Fruit fly (Drosophila melanogaster) whole organism, prepupa: Measurements from ENCODE around the gene CG2975.

Source experiments
- CG11294 ChIP-seq: fragments of 200-800 bp; sonication (Bioruptor generic); IDR thresholded peaks from 2 replicates; pipeline ENCODE4 v1.3.6; 2022; ENCODE audit warnings: missing biosample characterization, missing genetic modification characterization
- CG11902 ChIP-seq: fragments of 200-800 bp; sonication (Bioruptor generic); optimal IDR thresholded peaks from 3 replicates; lab custom pipeline; 2016; ENCODE audit warnings: missing biosample characterization, missing genetic modification characterization
- CG15336 ChIP-seq: fragments of 200-800 bp; sonication (Bioruptor generic); IDR thresholded peaks from 2 replicates; pipeline ENCODE4 v1.3.6; 2022; ENCODE audit warnings: missing biosample characterization, missing genetic modification characterization
- CG1621 ChIP-seq: fragments of 200-800 bp; sonication (Bioruptor generic); optimal IDR thresholded peaks from 3 replicates; lab custom pipeline; 2018; ENCODE audit warnings: missing biosample characterization, mild to moderate bottlenecking, missing genetic modification characterization
- CG16779 ChIP-seq: fragments of 200-800 bp; sonication (Bioruptor generic); optimal IDR thresholded peaks from 3 replicates; lab custom pipeline; 2017; ENCODE audit warnings: missing biosample characterization, mild to moderate bottlenecking, missing genetic modification characterization
- CG3032 ChIP-seq: fragments of 200-800 bp; optimal IDR thresholded peaks from 2 replicates; lab custom pipeline; 2019; ENCODE audit warnings: missing biosample characterization, mild to moderate bottlenecking, missing genetic modification characterization, moderate library complexity
- CG31627 ChIP-seq: fragments of 200-800 bp; sonication (Bioruptor generic); optimal IDR thresholded peaks from 3 replicates; lab custom pipeline; 2016; ENCODE audit warnings: missing biosample characterization, missing genetic modification characterization
- CG3919 ChIP-seq: fragments of 200-800 bp; sonication (Bioruptor generic); optimal IDR thresholded peaks from 3 replicates; lab custom pipeline; 2016; ENCODE audit warnings: missing biosample characterization, missing genetic modification characterization
- CG6163 ChIP-seq: fragments of 200-800 bp; sonication (Bioruptor generic); IDR thresholded peaks from 3 replicates; pipeline ENCODE4 v1.3.6; 2022; ENCODE audit warnings: missing biosample characterization, missing genetic modification characterization
- CG6276 ChIP-seq: fragments of 200-800 bp; sonication (Bioruptor generic); optimal IDR thresholded peaks from 2 replicates; lab custom pipeline; 2017; ENCODE audit warnings: missing biosample characterization, mild to moderate bottlenecking, missing genetic modification characterization
- CG6792 ChIP-seq: fragments of 200-800 bp; sonication (Bioruptor generic); optimal IDR thresholded peaks from 3 replicates; lab custom pipeline; 2016; ENCODE audit warnings: missing biosample characterization, missing genetic modification characterization
- CG6808 ChIP-seq: fragments of 200-800 bp; sonication (Bioruptor generic); optimal IDR thresholded peaks from 3 replicates; lab custom pipeline; 2017; ENCODE audit warnings: missing biosample characterization, missing genetic modification characterization, mild to moderate bottlenecking, moderate library complexity, missing genetic modification reagents
- CG6854 ChIP-seq: fragments of 200-800 bp; sonication (Bioruptor generic); optimal IDR thresholded peaks from 2 replicates; lab custom pipeline; 2017; ENCODE audit warnings: missing biosample characterization, mild to moderate bottlenecking, missing genetic modification characterization
- CG9139 ChIP-seq: fragments of 200-800 bp; sonication (Bioruptor generic); optimal IDR thresholded peaks from 3 replicates; lab custom pipeline; 2017; ENCODE audit warnings: missing biosample characterization, mild to moderate bottlenecking, missing genetic modification characterization
- Eip75B ChIP-seq: fragments of 200-800 bp; sonication (Bioruptor generic); optimal IDR thresholded peaks from 3 replicates; lab custom pipeline; 2016; ENCODE audit warnings: missing biosample characterization, missing genetic modification characterization
- Eip78C ChIP-seq: fragments of 200-800 bp; sonication (Bioruptor generic); peaks from one replicate; lab custom pipeline; 2016; ENCODE audit warnings: missing biosample characterization, missing genetic modification characterization
- Eip93F ChIP-seq: fragments of 200-800 bp; sonication (Bioruptor generic); optimal IDR thresholded peaks from 2 replicates; lab custom pipeline; 2016; ENCODE audit warnings: missing biosample characterization, mild to moderate bottlenecking, missing genetic modification characterization
- Ets96B ChIP-seq: fragments of 200-800 bp; optimal IDR thresholded peaks from 2 replicates; lab custom pipeline; 2019; ENCODE audit warnings: missing biosample characterization, mild to moderate bottlenecking, missing genetic modification characterization, moderate library complexity
- Hr38 ChIP-seq: sonication (Bioruptor generic); optimal IDR thresholded peaks from 2 replicates; lab custom pipeline; 2016; ENCODE audit warnings: missing biosample characterization, missing genetic modification characterization
- Hr39 ChIP-seq: fragments of 200-800 bp; sonication (Bioruptor generic); optimal IDR thresholded peaks from 2 replicates; lab custom pipeline; 2016; ENCODE audit warnings: missing biosample characterization, missing genetic modification characterization
- Hr4 ChIP-seq: fragments of 200-800 bp; sonication (Bioruptor generic); optimal IDR thresholded peaks from 3 replicates; lab custom pipeline; 2016; ENCODE audit warnings: missing biosample characterization, missing genetic modification characterization
- Lpt ChIP-seq: fragments of 200-800 bp; sonication (Bioruptor generic); optimal IDR thresholded peaks from 3 replicates; lab custom pipeline; 2016; ENCODE audit warnings: missing biosample characterization, missing genetic modification characterization
- Met ChIP-seq: fragments of 200-800 bp; sonication (Bioruptor generic); optimal IDR thresholded peaks from 3 replicates; lab custom pipeline; 2016; ENCODE audit warnings: missing biosample characterization, missing genetic modification characterization
- OdsH ChIP-seq: fragments of 200-800 bp; sonication (Bioruptor generic); optimal IDR thresholded peaks from 3 replicates; lab custom pipeline; 2016; ENCODE audit warnings: missing biosample characterization, missing genetic modification characterization
- Sox14 ChIP-seq: fragments of 200-800 bp; sonication (Bioruptor generic); optimal IDR thresholded peaks from 3 replicates; lab custom pipeline; 2016; ENCODE audit warnings: missing biosample characterization, missing genetic modification characterization
- Sox15 ChIP-seq: fragments of 200-800 bp; sonication (Bioruptor generic); optimal IDR thresholded peaks from 3 replicates; lab custom pipeline; 2016; ENCODE audit warnings: missing biosample characterization, missing genetic modification characterization
- dsx ChIP-seq: fragments of 200-800 bp; optimal IDR thresholded peaks from 3 replicates; lab custom pipeline; 2019; ENCODE audit warnings: missing biosample characterization, mild to moderate bottlenecking, missing genetic modification characterization, moderate library complexity; ENCODE audit not compliant: poor library complexity, severe bottlenecking
- eg ChIP-seq: fragments of 200-800 bp; sonication (Bioruptor generic); IDR thresholded peaks from 3 replicates; pipeline ENCODE4 v1.3.6; 2022; ENCODE audit warnings: missing biosample characterization, missing genetic modification characterization
- esn ChIP-seq: fragments of 200-800 bp; sonication (Bioruptor generic); optimal IDR thresholded peaks from 2 replicates; lab custom pipeline; 2016; ENCODE audit warnings: missing biosample characterization, mild to moderate bottlenecking, missing genetic modification characterization, moderate library complexity
- fd59A ChIP-seq: fragments of 200-800 bp; sonication (Bioruptor generic); optimal IDR thresholded peaks from 2 replicates; lab custom pipeline; 2017; ENCODE audit warnings: missing biosample characterization, mild to moderate bottlenecking, missing genetic modification characterization, missing genetic modification reagents
- fd85E ChIP-seq: fragments of 200-800 bp; sonication (Bioruptor generic); optimal IDR thresholded peaks from 3 replicates; lab custom pipeline; 2016; ENCODE audit warnings: missing biosample characterization, missing genetic modification characterization
- lz ChIP-seq: fragments of 200-800 bp; sonication (Bioruptor generic); optimal IDR thresholded peaks from 3 replicates; lab custom pipeline; 2016; ENCODE audit warnings: missing biosample characterization, missing genetic modification characterization
- net ChIP-seq: fragments of 200-800 bp; sonication (Bioruptor generic); optimal IDR thresholded peaks from 3 replicates; lab custom pipeline; 2016; ENCODE audit warnings: missing biosample characterization, missing genetic modification characterization
- pdm3 ChIP-seq: fragments of 200-800 bp; sonication (Bioruptor generic); optimal IDR thresholded peaks from 3 replicates; lab custom pipeline; 2016; ENCODE audit warnings: missing biosample characterization, missing genetic modification characterization
- salr ChIP-seq, 2 experiments: fragments of 200-800 bp; sonication (Bioruptor generic); optimal IDR thresholded peaks; 3 replicates each; lab custom pipeline; 2016 to 2018; ENCODE audit warnings: missing biosample characterization in 2 of 2, missing genetic modification characterization in 2 of 2, mild to moderate bottlenecking in 1 of 2
- spab ChIP-seq: fragments of 200-800 bp; sonication (Bioruptor generic); optimal IDR thresholded peaks from 2 replicates; lab custom pipeline; 2017; ENCODE audit warnings: missing biosample characterization, mild to moderate bottlenecking, missing genetic modification characterization, missing genetic modification reagents
- ss ChIP-seq, 2 experiments: fragments of 200-800 bp; sonication (Bioruptor generic); optimal IDR thresholded peaks; 2 replicates in 1 of 2; 3 replicates in 1 of 2; lab custom pipeline; 2017 to 2018; ENCODE audit warnings: mild to moderate bottlenecking in 2 of 2, missing biosample characterization in 2 of 2, missing genetic modification characterization in 2 of 2, moderate library complexity in 1 of 2
- svp ChIP-seq: fragments of 200-800 bp; sonication (Bioruptor generic); peaks from one replicate; lab custom pipeline; 2016; ENCODE audit warnings: missing biosample characterization, missing genetic modification characterization
- topi ChIP-seq: fragments of 200-800 bp; sonication (Bioruptor generic); optimal IDR thresholded peaks from 3 replicates; lab custom pipeline; 2016; ENCODE audit warnings: missing biosample characterization, missing genetic modification characterization
- vri ChIP-seq: fragments of 200-800 bp; sonication (Bioruptor generic); optimal IDR thresholded peaks from 3 replicates; lab custom pipeline; 2016; ENCODE audit warnings: missing biosample characterization, mild to moderate bottlenecking, missing genetic modification characterization

The CG2975 gene

DNA sequence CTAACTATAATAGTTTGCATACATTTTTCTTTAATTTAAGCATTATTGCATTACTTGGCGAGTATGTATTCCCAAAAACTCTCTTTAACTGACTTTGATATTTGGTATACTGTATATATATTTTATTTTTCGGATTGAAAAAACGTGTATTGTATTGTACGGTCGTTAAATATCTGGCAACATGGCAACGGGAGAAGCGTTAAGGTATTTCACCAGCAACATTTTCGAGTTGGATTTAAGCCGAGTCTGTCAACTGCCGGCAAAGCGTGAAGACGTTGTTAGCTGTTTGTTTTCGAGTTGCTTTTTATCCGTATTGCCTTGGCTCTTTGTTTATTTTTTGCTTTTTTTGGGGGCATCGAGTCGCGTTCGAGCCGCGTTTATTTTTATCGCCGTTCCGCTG is at the start of gene CG2975:
TSS of gene CG2975 (plus strand) at position 275 of the 400 bp plus-strand sequence.
- no peak for TF ChIP-seq net (GFP tag; lab: Kevin White, UChicago)
- TF ChIP-seq topi (GFP tag; lab: Kevin White, UChicago) = no peak
- TF ChIP-seq ss (GFP tag; optimal IDR thresholded peaks at IDR 0.05; lab: Kevin White, UChicago) = peak in 1 of 2 experiments; percentile 28

DNA sequence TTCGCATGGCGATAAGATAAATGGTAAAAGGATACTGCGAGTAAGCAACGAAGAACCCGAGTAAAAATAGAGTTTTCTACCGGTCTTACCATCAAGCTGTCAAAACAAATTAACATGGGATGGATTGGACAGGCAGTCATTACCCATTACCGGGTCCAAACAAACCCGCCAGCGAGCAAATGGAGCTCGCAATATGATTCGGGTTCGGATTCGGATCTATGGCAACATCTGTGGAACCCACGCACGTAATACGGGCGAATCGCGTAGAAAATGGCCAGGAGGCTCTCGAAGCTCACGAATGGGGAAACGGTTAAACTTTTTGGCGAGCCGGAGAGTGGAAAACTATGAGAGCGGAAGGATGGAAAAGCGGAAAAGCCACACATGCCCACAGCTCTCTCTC is 42.7 kb upstream of the CG2975 start:
- TF ChIP-seq CG31627 (no peak), vri (GFP tag; lab: Kevin White, UChicago) (no peak), Eip75B (no peak), OdsH (GFP tag; lab: Kevin White, UChicago) (no peak), net (GFP tag; lab: Kevin White, UChicago) (no peak), Lpt (GFP tag; lab: Kevin White, UChicago) (no peak), CG6854 (GFP tag; lab: Kevin White, UChicago) (no peak), ss (GFP tag; optimal IDR thresholded peaks at IDR 0.05; lab: Kevin White, UChicago) (no peak), fd85E (GFP tag; lab: Kevin White, UChicago) (no peak)

DNA sequence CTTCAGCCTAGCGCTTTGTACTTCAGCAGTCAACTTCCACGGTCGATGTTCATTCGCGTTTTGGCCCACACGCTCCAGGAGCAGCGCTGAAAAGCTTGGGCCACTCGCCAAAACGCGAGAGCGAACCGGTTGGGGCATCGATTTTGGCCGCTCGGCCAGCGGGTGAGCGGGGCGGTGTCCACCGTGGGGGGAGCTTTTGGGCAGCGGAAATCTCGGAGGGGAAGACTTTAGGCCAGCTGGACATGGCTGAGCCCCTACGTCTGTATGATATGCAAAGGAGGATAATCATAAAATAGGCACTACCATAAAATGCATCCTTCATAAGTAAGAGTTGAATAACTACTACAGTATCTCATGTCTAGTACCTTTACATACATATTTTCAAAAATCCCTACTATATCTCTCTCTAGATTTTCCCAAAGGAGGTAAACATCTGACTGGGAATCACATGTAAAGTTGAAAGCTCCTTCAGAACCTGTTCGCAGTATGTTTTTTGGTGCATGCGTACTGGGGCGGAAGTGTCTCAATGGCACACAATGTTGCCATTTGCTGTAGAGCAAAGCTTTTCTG is 39.9 kb upstream of the CG2975 start, which contains the start of gene Syt1:
TSS of gene Syt1 (minus strand) at position 71 of the 570 bp plus-strand sequence.
- TF ChIP-seq CG11294 (no peak), Eip78C (peak; percentile 66), eg (GFP tag; lab: Robert Waterston, UW) (0 out of 3 replicates have a peak, but pooled peaks have one; percentile 13), CG6792 (no peak), salr (GFP tag; optimal IDR thresholded peaks at IDR 0.05; lab: Kevin White, UChicago) (no peak), Eip93F (GFP tag; lab: Kevin White, UChicago) (no peak), CG16779 (tag; lab: Kevin White, UChicago) (no peak), Met (GFP tag; lab: Kevin White, UChicago) (no peak), CG9139 (GFP tag; lab: Kevin White, UChicago) (no peak), svp (GFP tag; lab: Kevin White, UChicago) (peak; percentile 28), CG6163 (peak; percentile 51; the same call in 1 of the 3 replicates), lz (no peak), vri (GFP tag; lab: Kevin White, UChicago) (no peak), CG15336 (peak; percentile 18; the same call in 1 of the 2 replicates), Ets96B (tag; lab: Kevin White, UChicago) (no peak), dsx (peak; percentile 28), Hr4 (GFP tag; lab: Kevin White, UChicago) (peak; percentile 8), CG1621 (tag; lab: Kevin White, UChicago) (no peak)

DNA sequence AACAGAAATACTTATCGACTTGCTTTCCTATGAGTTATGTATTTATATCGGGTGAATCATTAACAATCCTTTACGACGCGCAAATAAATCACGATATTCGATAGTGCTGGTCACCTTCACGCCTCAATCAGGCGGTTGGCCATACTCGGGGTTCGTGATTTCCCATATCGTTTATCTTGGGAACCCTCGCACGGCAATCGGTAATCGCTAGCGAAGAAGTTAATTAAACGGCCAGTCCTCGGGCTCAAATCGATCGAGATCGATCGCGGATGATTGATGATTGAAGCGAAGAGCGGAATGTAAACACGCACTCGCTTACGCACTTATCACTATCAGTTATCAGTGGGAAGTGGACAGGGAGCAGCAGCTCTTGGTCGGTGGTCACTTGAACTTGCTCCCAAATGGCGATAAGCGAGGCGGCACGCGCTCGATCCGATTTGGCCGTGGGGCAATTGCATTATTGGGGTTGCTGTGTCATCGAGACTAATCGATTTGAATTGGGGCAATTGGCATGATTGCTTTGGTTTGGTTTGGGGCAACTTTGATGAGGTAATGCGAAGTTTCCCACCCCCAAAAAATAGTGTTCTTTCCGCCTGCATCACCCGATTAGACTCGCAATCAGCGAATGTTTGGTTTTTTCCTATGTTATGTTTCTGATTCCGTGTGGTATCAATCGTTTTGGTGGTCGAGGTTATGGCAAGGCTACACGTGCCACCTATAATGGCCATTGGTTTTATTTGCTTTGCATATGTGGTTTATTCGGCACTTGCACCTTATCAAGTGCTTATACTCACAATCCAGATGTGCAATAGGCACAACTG is 38.8 kb upstream of the CG2975 start:
- TF ChIP-seq Sox14 (GFP tag; lab: Kevin White, UChicago) = no peak
- TF ChIP-seq svp (GFP tag; lab: Kevin White, UChicago) = peak; percentile 91
- no peak for TF ChIP-seq CG11902 (GFP tag; lab: Kevin White, UChicago)
- no peak for TF ChIP-seq Sox15
- no peak for TF ChIP-seq vri (GFP tag; lab: Kevin White, UChicago)
- TF ChIP-seq, all 60 proteins: peak for 1

DNA sequence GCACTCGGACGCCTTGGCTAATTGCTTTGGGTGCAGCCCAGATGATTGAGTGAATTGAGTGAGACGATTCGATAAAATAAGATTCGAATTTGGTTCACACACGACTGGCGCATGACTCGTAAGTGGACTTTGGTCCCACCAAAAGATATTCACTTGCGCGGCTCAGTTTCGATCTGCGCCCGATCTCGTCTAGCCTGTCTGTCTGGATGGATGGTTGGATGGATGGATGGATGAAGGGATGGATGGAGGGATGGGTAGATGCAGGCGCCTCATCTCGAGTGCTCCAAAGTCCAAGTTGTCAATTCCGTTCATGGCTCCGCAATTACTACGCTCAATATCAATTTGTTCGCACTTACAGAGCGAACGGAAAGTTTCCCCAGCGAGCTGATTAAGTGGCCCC is 37.4 kb upstream of the CG2975 start:
- TF ChIP-seq CG1621 (tag; lab: Kevin White, UChicago) (peak; percentile 55), spab (GFP tag; lab: Kevin White, UChicago) (peak; percentile 73), ss (GFP tag; optimal IDR thresholded peaks at IDR 0.05; lab: Kevin White, UChicago) (peak; percentile 90 to 91), net (GFP tag; lab: Kevin White, UChicago) (peak; percentile 38), dsx (no peak), Ets96B (tag; lab: Kevin White, UChicago) (peak; percentile 33), CG6854 (GFP tag; lab: Kevin White, UChicago) (peak; percentile 32), CG3919 (GFP tag; lab: Kevin White, UChicago) (peak; percentile 43), CG6808 (peak; percentile 84), esn (GFP tag; lab: Kevin White, UChicago) (no peak), CG16779 (tag; lab: Kevin White, UChicago) (peak; percentile 39), pdm3 (GFP tag; lab: Kevin White, UChicago) (no peak), CG6276 (GFP tag; lab: Kevin White, UChicago) (peak; percentile 88), CG3032 (tag; lab: Kevin White, UChicago) (peak; percentile 16), fd59A (GFP tag; lab: Kevin White, UChicago) (no peak), Eip78C (peak; percentile 76), Hr38 (GFP tag; lab: Kevin White, UChicago) (peak; percentile 27), Hr4 (GFP tag; lab: Kevin White, UChicago) (peak; percentile 3), CG9139 (GFP tag; lab: Kevin White, UChicago) (peak; percentile 88), Hr39 (GFP tag; lab: Kevin White, UChicago) (no peak)
